Fruit fly (Drosophila melanogaster): Measurements from ENCODE around the gene sob.

sob gene

DNA sequence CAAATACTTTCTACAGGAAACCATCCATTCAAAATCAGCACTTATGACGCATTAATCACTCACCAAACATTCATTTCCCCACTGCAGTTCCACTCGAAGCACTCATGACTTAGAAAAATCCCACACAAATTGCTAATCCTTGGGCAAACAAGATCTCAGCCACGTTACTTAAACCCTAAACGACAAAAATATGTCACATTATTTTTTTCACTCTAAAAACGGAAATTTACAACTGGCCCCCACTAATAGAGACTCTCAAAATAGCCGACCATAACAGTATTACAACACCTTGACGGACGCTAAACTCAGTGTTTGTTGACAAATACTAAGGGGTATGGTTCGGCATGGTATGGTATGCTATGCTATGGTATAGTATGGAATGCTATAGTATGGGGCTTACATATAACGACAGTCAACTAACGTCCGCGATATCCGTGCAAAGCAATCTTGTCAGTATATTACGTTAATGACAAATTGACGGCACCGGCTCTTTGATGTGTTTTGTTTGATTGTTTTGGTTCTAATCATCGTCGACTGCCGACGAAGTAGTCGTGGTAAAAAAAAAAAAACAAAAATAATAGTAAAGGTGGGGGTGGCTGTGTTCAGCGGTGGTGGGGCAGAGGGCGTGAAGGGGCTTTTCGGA, 7.9 kb downstream of the sob start:
- TF ChIP-seq kay (GFP tag; ENCODE audit: borderline replicate concordance), result peak; percentile 70
- TF ChIP-seq tj (GFP tag; optimal IDR thresholded peaks at IDR 0.05), result no peak

DNA sequence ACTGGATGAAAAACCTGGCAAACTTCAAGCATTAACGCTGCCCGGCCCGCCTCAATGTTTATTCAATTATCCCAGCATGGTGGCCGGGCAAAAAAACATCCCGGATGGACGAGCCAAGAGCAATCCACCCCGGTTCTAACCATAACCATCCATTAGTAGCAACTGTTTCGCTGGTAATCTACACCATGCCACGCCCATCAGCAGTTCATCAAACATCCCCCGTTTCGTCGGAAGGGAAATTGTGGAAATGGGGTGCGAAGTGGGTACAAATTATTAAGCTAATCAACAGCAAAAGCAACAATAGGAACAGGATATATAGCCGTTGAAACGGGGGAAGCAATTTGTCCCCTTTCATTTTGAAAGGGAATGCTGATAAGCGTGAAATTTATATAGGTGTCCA, 9.1 kb downstream of the sob start:
- TF ChIP-seq CG12768 (GFP tag; optimal IDR thresholded peaks at IDR 0.05) (no peak), Mnt (GFP tag; optimal IDR thresholded peaks at IDR 0.05) (no peak), kay (GFP tag; ENCODE audit: borderline replicate concordance) (no peak), CG1620 (GFP tag; optimal IDR thresholded peaks at IDR 0.05) (no peak)

DNA sequence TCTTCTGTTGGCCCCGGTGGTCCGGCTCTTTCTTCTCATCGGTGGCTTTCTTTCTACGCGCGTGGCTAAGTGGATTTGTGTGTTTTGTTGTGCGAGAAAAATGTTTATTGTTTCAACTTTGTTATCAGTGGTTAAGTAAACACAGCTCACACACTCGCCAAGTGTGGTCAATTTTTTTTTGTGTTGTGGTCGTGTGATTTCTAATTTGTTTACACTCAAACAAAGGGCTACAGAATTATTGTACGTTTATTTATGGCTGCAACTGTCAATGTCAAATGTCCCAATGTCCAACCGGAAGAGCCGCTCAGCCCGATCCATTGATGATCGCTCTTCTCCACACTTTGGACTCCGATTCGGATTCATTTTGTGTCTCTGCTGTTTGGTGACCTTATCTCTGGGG, 10.0 kb downstream of the sob start:
- TF ChIP-seq CG33017 (tag; optimal IDR thresholded peaks at IDR 0.05) (no peak), bab1 (GFP tag; optimal IDR thresholded peaks at IDR 0.05) (no peak), tj (GFP tag; optimal IDR thresholded peaks at IDR 0.05) (no peak), cic (GFP tag; optimal IDR thresholded peaks at IDR 0.05) (no peak), Hr96 (GFP tag; optimal IDR thresholded peaks at IDR 0.05) (no peak), CG1620 (GFP tag; optimal IDR thresholded peaks at IDR 0.05) (no peak), CG7101 (tag; optimal IDR thresholded peaks at IDR 0.05) (no peak)

DNA sequence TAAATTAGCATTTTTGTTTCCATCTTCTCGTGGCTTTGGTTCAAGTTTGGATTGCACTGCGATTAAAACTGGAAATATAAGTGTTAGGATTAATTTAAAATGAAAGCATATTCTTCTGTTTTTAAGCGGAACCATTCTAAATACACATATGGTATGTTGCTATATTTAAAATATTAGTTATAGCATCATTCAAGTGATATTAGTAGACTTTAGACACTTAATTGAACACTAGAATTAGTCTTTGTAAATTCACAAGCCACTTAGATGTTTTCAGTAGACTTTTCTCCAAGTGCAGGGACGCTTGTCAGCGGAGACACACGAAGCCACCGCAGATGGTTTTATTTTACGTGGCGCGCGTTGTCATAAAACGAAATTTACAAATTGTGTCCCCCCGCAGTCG, 10.7 kb downstream of the sob start:
- no peak for TF ChIP-seq kay (GFP tag; ENCODE audit: borderline replicate concordance)
- no peak for TF ChIP-seq Mnt (GFP tag; optimal IDR thresholded peaks at IDR 0.05)

DNA sequence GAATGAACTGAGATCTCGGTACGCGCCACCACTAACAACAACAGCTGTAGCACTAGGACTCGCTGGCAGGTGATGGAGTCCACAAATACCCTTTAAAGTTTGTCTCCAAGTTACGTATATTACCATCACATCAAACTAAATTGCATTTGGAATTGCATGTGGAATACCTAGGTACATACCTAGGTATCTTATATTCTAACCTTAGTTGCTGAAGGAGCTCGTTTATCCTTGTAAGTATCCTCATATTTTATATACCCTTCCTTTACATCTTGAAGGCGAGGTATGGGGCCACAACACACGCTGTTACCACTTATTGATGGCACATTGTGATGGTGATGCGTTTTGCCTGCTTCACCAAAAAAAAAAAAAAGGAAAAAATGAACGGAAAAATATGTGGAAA, 13.2 kb downstream of the sob start:
- TF ChIP-seq CG12768 (GFP tag; optimal IDR thresholded peaks at IDR 0.05), result no peak
- TF ChIP-seq Clk (GFP tag; optimal IDR thresholded peaks at IDR 0.05), result no peak
- no peak for TF ChIP-seq CG7101 (tag; optimal IDR thresholded peaks at IDR 0.05)
- no peak for TF ChIP-seq toe (GFP tag; optimal IDR thresholded peaks at IDR 0.05)
- TF ChIP-seq Mnt (GFP tag; optimal IDR thresholded peaks at IDR 0.05), result no peak
- no peak for TF ChIP-seq CG1620 (GFP tag; optimal IDR thresholded peaks at IDR 0.05)
- TF ChIP-seq CG33017 (tag; optimal IDR thresholded peaks at IDR 0.05), result no peak
- no peak for TF ChIP-seq tj (GFP tag; optimal IDR thresholded peaks at IDR 0.05)
- TF ChIP-seq CG5204 (GFP tag; optimal IDR thresholded peaks at IDR 0.05), result no peak
- no peak for TF ChIP-seq CG14711 (tag; optimal IDR thresholded peaks at IDR 0.05)
- no peak for TF ChIP-seq kay (GFP tag; ENCODE audit: borderline replicate concordance)
- no peak for TF ChIP-seq ovo (GFP tag; optimal IDR thresholded peaks at IDR 0.05)

DNA sequence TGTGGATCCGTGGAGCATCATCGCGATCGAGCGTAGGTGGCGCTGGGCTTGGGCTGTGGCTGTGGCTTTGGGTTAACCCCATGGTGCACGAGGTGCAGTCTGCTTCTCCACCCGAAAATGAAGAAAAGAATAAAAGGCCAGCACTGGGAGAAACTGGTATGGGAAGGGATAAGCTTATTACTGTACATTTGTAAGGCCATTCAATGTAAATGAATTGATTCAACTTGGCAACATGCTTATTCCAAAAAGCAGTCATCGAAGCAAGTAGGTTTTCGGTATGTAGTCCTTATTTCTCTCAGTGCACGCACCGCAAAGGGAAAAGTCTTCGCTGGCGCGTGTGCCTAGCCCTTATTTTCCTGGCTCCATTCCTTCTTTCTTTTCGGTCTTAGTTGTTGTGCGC, 14.0 kb downstream of the sob start:
- TF ChIP-seq CG7101 (tag; optimal IDR thresholded peaks at IDR 0.05), result no peak
- no peak for TF ChIP-seq Crg-1 (GFP tag; optimal IDR thresholded peaks at IDR 0.05)
- no peak for TF ChIP-seq CG1620 (GFP tag; optimal IDR thresholded peaks at IDR 0.05)
- no peak for TF ChIP-seq CG7045 (GFP tag; optimal IDR thresholded peaks at IDR 0.05)
- no peak for TF ChIP-seq Hr96 (GFP tag; optimal IDR thresholded peaks at IDR 0.05)
- TF ChIP-seq CG14711 (tag; optimal IDR thresholded peaks at IDR 0.05), result no peak
- TF ChIP-seq toe (GFP tag; optimal IDR thresholded peaks at IDR 0.05), result no peak
- no peak for TF ChIP-seq CG11617 (GFP tag; optimal IDR thresholded peaks at IDR 0.05)
- no peak for TF ChIP-seq Clk (GFP tag; optimal IDR thresholded peaks at IDR 0.05)

DNA sequence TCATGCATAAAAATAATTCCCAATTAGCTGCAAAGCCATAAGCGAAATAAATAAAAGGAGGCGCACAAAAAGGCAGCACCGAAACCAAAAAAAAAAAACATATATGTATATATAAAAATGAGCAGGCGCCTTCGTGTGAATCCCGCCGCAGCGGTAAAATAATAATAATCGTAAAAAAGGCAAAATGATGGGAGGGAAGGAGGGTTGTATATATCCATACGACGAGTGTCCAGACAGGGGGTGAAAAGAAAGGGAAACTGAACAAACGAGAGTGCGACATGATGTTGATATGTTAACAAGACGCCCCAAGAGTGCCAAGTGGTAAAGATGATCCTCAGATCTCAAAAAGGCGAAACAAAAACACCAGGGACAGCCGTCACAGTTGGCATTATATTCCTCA, 16.0 kb downstream of the sob start:
- TF ChIP-seq CG11617 (GFP tag; optimal IDR thresholded peaks at IDR 0.05), result no peak
- no peak for TF ChIP-seq kay (GFP tag; ENCODE audit: borderline replicate concordance)
- TF ChIP-seq tj (GFP tag; optimal IDR thresholded peaks at IDR 0.05), result no peak
- no peak for TF ChIP-seq toe (GFP tag; optimal IDR thresholded peaks at IDR 0.05)
- TF ChIP-seq pad (GFP tag; optimal IDR thresholded peaks at IDR 0.05), result no peak
- TF ChIP-seq CG7045 (GFP tag; optimal IDR thresholded peaks at IDR 0.05), result no peak
- no peak for TF ChIP-seq bab1 (GFP tag; optimal IDR thresholded peaks at IDR 0.05)
- no peak for TF ChIP-seq Crg-1 (GFP tag; optimal IDR thresholded peaks at IDR 0.05)
- TF ChIP-seq Hr96 (GFP tag; optimal IDR thresholded peaks at IDR 0.05), result no peak
- TF ChIP-seq Clk (GFP tag; optimal IDR thresholded peaks at IDR 0.05), result no peak
- TF ChIP-seq CG12768 (GFP tag; optimal IDR thresholded peaks at IDR 0.05), result no peak
- TF ChIP-seq ovo (GFP tag; optimal IDR thresholded peaks at IDR 0.05), result no peak
- no peak for TF ChIP-seq CG33017 (tag; optimal IDR thresholded peaks at IDR 0.05)
- no peak for TF ChIP-seq CG14711 (tag; optimal IDR thresholded peaks at IDR 0.05)
- no peak for TF ChIP-seq CG5204 (GFP tag; optimal IDR thresholded peaks at IDR 0.05)
- no peak for TF ChIP-seq cic (GFP tag; optimal IDR thresholded peaks at IDR 0.05)
- TF ChIP-seq CG7101 (tag; optimal IDR thresholded peaks at IDR 0.05), result no peak
- no peak for TF ChIP-seq Mnt (GFP tag; optimal IDR thresholded peaks at IDR 0.05)
- no peak for TF ChIP-seq CG1620 (GFP tag; optimal IDR thresholded peaks at IDR 0.05)
- no peak for TF ChIP-seq cnc (optimal IDR thresholded peaks at IDR 0.05)

DNA sequence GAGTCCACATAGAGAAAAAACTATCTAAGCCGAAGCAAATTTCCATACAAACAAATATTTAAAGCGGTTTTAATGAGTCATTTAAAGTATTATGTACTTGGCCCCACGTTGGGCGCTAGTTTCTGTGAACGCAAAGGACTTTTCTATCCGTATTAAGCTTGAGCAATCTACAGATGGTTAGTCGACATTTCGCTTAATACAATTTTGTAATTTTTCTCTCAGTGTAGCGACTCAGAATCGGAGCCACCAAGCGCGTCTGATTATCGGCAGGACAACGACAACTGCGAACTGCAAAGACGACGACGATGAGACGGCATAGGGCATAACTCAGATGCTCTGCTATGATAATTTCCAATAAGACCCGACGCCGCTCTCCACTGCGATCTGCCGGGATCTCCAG, 18.1 kb downstream of the sob start:
- no peak for TF ChIP-seq cic (GFP tag; optimal IDR thresholded peaks at IDR 0.05)
- TF ChIP-seq bab1 (GFP tag; optimal IDR thresholded peaks at IDR 0.05), result no peak
- TF ChIP-seq CG7045 (GFP tag; optimal IDR thresholded peaks at IDR 0.05), result no peak
- no peak for TF ChIP-seq tj (GFP tag; optimal IDR thresholded peaks at IDR 0.05)
- TF ChIP-seq CG12768 (GFP tag; optimal IDR thresholded peaks at IDR 0.05), result no peak
- no peak for TF ChIP-seq Clk (GFP tag; optimal IDR thresholded peaks at IDR 0.05)
- TF ChIP-seq ovo (GFP tag; optimal IDR thresholded peaks at IDR 0.05), result no peak
- TF ChIP-seq CG14711 (tag; optimal IDR thresholded peaks at IDR 0.05), result no peak
- no peak for TF ChIP-seq CG7101 (tag; optimal IDR thresholded peaks at IDR 0.05)
- no peak for TF ChIP-seq CG33017 (tag; optimal IDR thresholded peaks at IDR 0.05)
- TF ChIP-seq CG1620 (GFP tag; optimal IDR thresholded peaks at IDR 0.05), result no peak
- TF ChIP-seq Crg-1 (GFP tag; optimal IDR thresholded peaks at IDR 0.05), result no peak
- TF ChIP-seq CG11617 (GFP tag; optimal IDR thresholded peaks at IDR 0.05), result no peak
- no peak for TF ChIP-seq Hr96 (GFP tag; optimal IDR thresholded peaks at IDR 0.05)
- no peak for TF ChIP-seq CG5204 (GFP tag; optimal IDR thresholded peaks at IDR 0.05)
